Worm (Caenorhabditis elegans): ENCODE results near the gene C42D8.9.

DNA sequence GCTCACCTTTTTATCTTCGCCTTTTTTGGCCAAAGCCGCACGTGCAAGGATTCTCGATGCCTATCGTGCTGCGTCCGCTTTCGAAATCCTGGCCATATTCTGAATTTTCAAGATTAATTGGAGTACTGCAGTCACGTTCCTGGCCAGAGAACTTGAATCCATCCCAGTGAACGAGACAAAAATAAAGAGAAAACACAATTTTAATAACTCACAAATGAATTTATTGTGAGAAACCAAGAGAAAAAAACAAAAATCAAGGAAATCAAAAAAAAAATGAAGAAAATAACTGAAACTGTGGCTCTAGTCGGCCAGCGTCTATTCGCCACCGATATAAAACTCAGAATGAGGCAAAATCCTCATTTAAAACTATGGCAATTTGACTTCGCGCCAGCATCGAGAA lies 47.7 kb downstream of the C42D8.9 start, which contains the start of gene C24H10.4:
- no peak for TF ChIP-seq nhr-237 (tag; optimal IDR thresholded peaks at IDR 0.05)
- TF ChIP-seq nhr-25 (tag; optimal IDR thresholded peaks at IDR 0.05) = no peak
- no peak for TF ChIP-seq elt-1 (tag; optimal IDR thresholded peaks at IDR 0.05)
- no peak for TF ChIP-seq fos-1 (tag; optimal IDR thresholded peaks at IDR 0.05)
- TF ChIP-seq lsy-2 (tag; optimal IDR thresholded peaks at IDR 0.05) = no peak
- TF ChIP-seq nhr-129 (tag; optimal IDR thresholded peaks at IDR 0.05) = no peak
- no peak for TF ChIP-seq lin-13 (GFP tag; optimal IDR thresholded peaks at IDR 0.05)
- TF ChIP-seq elt-3 (tag; optimal IDR thresholded peaks at IDR 0.05) = no peak
- no peak for TF ChIP-seq egl-27 (tag; optimal IDR thresholded peaks at IDR 0.05)
- TF ChIP-seq mdl-1 (tag; optimal IDR thresholded peaks at IDR 0.05) = no peak
